Worm (Caenorhabditis elegans) whole organism, early embryonic: ENCODE results near the gene dyc-1.
A peak's percentile ranks its signal among the peaks of the same experiment; 100 is the strongest.

Source experiments
- B0310.2 ChIP-seq: sonication (generic microtip); optimal IDR thresholded peaks from 2 replicates; lab custom pipeline; 2016; ENCODE audit warnings: mild to moderate bottlenecking, missing genetic modification characterization, missing compliant biosample characterization
- F13C5.2 ChIP-seq: sonication (generic microtip); optimal IDR thresholded peaks from 2 replicates; lab custom pipeline; 2017; ENCODE audit warnings: mild to moderate bottlenecking, missing genetic modification characterization, inconsistent platforms, missing compliant biosample characterization
- aly-1 ChIP-seq: sonication (generic microtip); optimal IDR thresholded peaks from 2 replicates; lab custom pipeline; 2016; ENCODE audit warnings: missing genetic modification characterization, missing compliant biosample characterization
- ama-1 ChIP-seq: fragments of 150-350 bp; optimal IDR thresholded peaks from 2 replicates; lab custom pipeline; 2014
- ceh-13 ChIP-seq: fragments of 200-800 bp; sonication (Bioruptor generic); optimal IDR thresholded peaks from 2 replicates; lab custom pipeline; 2018; ENCODE audit warnings: mild to moderate bottlenecking, missing genetic modification characterization, missing compliant biosample characterization
- ceh-36 ChIP-seq: sonication (generic microtip); optimal IDR thresholded peaks from 2 replicates; lab custom pipeline; 2016; ENCODE audit warnings: missing genetic modification characterization, inconsistent platforms, missing compliant biosample characterization
- ets-7 ChIP-seq: sonication (generic microtip); optimal IDR thresholded peaks from 2 replicates; lab custom pipeline; 2016; ENCODE audit warnings: missing genotype, missing genetic modification characterization, missing compliant biosample characterization
- flt-1 ChIP-seq: fragments of 200-800 bp; sonication (Bioruptor generic); IDR thresholded peaks from 2 replicates; pipeline ENCODE4 v1.3.6; 2022; ENCODE audit warnings: missing genetic modification characterization, missing compliant biosample characterization
- hmbx-1 ChIP-seq: sonication (generic microtip); optimal IDR thresholded peaks from 2 replicates; lab custom pipeline; 2016; ENCODE audit warnings: mild to moderate bottlenecking, missing genetic modification characterization, missing compliant biosample characterization
- hmg-4 ChIP-seq: fragments of 200-800 bp; sonication (Bioruptor generic); optimal IDR thresholded peaks from 2 replicates; lab custom pipeline; 2018; ENCODE audit warnings: mild to moderate bottlenecking, missing genetic modification characterization, missing compliant biosample characterization
- hnd-1 ChIP-seq: sonication (generic microtip); optimal IDR thresholded peaks from 2 replicates; lab custom pipeline; 2016; ENCODE audit warnings: missing genetic modification characterization, missing compliant biosample characterization
- pes-1 ChIP-seq: fragments of 200-800 bp; sonication (Bioruptor generic); IDR thresholded peaks from 2 replicates; pipeline ENCODE4 v1.3.6; 2022; ENCODE audit warnings: missing genetic modification reagents, missing genetic modification characterization, missing compliant biosample characterization
- scrt-1 ChIP-seq: fragments of 200-800 bp; sonication (Bioruptor generic); IDR thresholded peaks from 2 replicates; pipeline ENCODE4 v1.3.6; 2022; ENCODE audit warnings: missing genetic modification characterization, missing compliant biosample characterization
- sea-1 ChIP-seq: fragments of 200-800 bp; sonication (Bioruptor generic); conservative IDR thresholded peaks from 2 replicates; pipeline ENCODE4 v1.3.6; 2022; ENCODE audit warnings: missing genetic modification characterization, missing compliant biosample characterization
- tbx-11 ChIP-seq: fragments of 200-800 bp; sonication (Bioruptor generic); IDR thresholded peaks from 2 replicates; pipeline ENCODE4 v1.3.6; 2022; ENCODE audit warnings: missing genetic modification characterization, missing compliant biosample characterization
- tbx-37 ChIP-seq: fragments of 200-800 bp; sonication (Bioruptor generic); conservative IDR thresholded peaks from 2 replicates; pipeline ENCODE4 v1.3.6; 2022; ENCODE audit warnings: missing genetic modification reagents, missing genetic modification characterization, missing compliant biosample characterization
- tra-4 ChIP-seq: sonication (generic microtip); optimal IDR thresholded peaks from 2 replicates; lab custom pipeline; 2017; ENCODE audit warnings: missing genetic modification characterization, missing compliant biosample characterization

Gene dyc-1

DNA sequence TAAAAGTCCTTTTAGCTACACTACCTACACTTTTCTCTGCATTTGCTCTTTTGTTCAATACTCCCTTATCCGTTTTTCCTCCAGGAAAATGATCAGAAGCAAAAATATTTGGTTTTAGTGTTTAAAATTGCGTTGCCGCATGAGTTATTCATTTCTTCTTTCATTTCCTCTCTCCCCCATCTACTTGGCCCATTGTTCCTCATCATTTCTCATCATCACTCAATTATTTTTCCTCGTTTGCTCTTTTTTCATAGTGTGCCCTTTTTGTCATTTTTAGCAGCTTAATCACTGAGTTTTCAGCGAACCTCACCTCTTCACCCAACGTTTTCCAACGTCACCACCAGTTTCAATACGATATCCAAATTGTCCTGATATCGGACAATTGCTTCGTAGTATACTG is at the start of gene dyc-1:
Gene dyc-1 (plus strand): TSS at position 301 of the 400 bp plus-strand sequence.
- no peak for TF ChIP-seq tbx-11 (GFP tag; lab: Robert Waterston, UW)
- no peak for TF ChIP-seq F13C5.2 (tag; lab: Kevin White, UChicago)
- no peak for TF ChIP-seq sea-1 (GFP tag; lab: Robert Waterston, UW)
- no peak for TF ChIP-seq ets-7 (tag; lab: Kevin White, UChicago)
- TF ChIP-seq tbx-37: no peak

- peak; percentile 5 for TF ChIP-seq ceh-36 (tag; lab: Kevin White, UChicago)
- TF ChIP-seq hmbx-1 (tag; lab: Kevin White, UChicago): no peak
Observed at ce11 chrX:14000198-14000748, 49.1 kb upstream of the dyc-1 start.

- TF ChIP-seq tbx-37: no peak
- TF ChIP-seq scrt-1 (GFP tag; lab: Robert Waterston, UW): no peak
- TF ChIP-seq ets-7 (tag; lab: Kevin White, UChicago): no peak
- TF ChIP-seq hmg-4: no peak
- TF ChIP-seq B0310.2 (tag; lab: Kevin White, UChicago): no peak
- TF ChIP-seq hnd-1: no peak
- no peak for TF ChIP-seq aly-1 (tag; lab: Kevin White, UChicago)
- TF ChIP-seq hmbx-1 (tag; lab: Kevin White, UChicago): no peak
- TF ChIP-seq tbx-11 (GFP tag; lab: Robert Waterston, UW): no peak
- no peak for TF ChIP-seq pes-1 (GFP tag; lab: Robert Waterston, UW)
- no peak for TF ChIP-seq ama-1
- no peak for TF ChIP-seq F13C5.2 (tag; lab: Kevin White, UChicago)
- TF ChIP-seq ceh-36 (tag; lab: Kevin White, UChicago): no peak
- TF ChIP-seq sea-1 (GFP tag; lab: Robert Waterston, UW): no peak
Observed at ce11 chrX:14001494-14001974, 47.8 kb upstream of the dyc-1 start, which contains the start of gene cytb-5.1. TSS of gene cytb-5.1 (plus strand) at chrX:14001924.

DNA sequence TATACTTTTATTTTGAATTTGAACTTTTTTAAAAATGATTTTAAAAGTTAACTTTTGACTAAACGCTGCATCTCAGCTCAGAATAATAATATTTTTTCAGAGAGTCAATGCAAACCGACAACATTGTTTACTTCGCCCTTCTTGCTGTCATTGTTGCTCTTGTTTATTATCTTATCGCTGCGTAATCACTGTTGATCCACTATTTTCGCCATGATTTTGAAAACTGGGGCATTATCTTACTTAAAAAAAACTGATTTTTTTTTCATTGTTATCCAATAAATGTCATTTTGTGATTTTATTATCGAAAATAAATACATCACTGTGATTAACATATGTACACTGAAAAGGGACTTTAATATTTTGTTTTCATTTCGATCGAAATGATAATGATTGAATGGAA is 46.6 kb upstream of the dyc-1 start:
- TF ChIP-seq B0310.2 (tag; lab: Kevin White, UChicago) (no peak), aly-1 (tag; lab: Kevin White, UChicago) (no peak), hnd-1 (no peak), tra-4 (tag; lab: Kevin White, UChicago) (no peak), ets-7 (tag; lab: Kevin White, UChicago) (no peak), tbx-37 (no peak), hmg-4 (no peak), ama-1 (no peak)

ce11 chrX:14003538-14003937 is 45.8 kb upstream of the dyc-1 start:
- TF ChIP-seq sea-1 (GFP tag; lab: Robert Waterston, UW) (no peak), pes-1 (GFP tag; lab: Robert Waterston, UW) (no peak), aly-1 (tag; lab: Kevin White, UChicago) (no peak), ets-7 (tag; lab: Kevin White, UChicago) (no peak), hmbx-1 (tag; lab: Kevin White, UChicago) (no peak)

ce11 chrX:14008130-14008529 is 41.2 kb upstream of the dyc-1 start:
- TF ChIP-seq flt-1 (GFP tag; lab: Robert Waterston, UW) (no peak), ceh-36 (tag; lab: Kevin White, UChicago) (no peak), sea-1 (GFP tag; lab: Robert Waterston, UW) (no peak), aly-1 (tag; lab: Kevin White, UChicago) (no peak), hmg-4 (no peak), B0310.2 (tag; lab: Kevin White, UChicago) (no peak), hmbx-1 (tag; lab: Kevin White, UChicago) (no peak), ceh-13 (no peak), scrt-1 (GFP tag; lab: Robert Waterston, UW) (no peak), tra-4 (tag; lab: Kevin White, UChicago) (no peak), tbx-37 (no peak), hnd-1 (no peak), ets-7 (tag; lab: Kevin White, UChicago) (no peak), ama-1 (no peak), tbx-11 (GFP tag; lab: Robert Waterston, UW) (no peak)

ce11 chrX:14012417-14012816 is 36.9 kb upstream of the dyc-1 start, which contains the start of gene tbc-19:
TSS of gene tbc-19 (minus strand) at chrX:14012517.
- TF ChIP-seq hmg-4 (no peak), pes-1 (GFP tag; lab: Robert Waterston, UW) (no peak), ama-1 (no peak), hmbx-1 (tag; lab: Kevin White, UChicago) (no peak), tra-4 (tag; lab: Kevin White, UChicago) (no peak), ets-7 (tag; lab: Kevin White, UChicago) (no peak), sea-1 (GFP tag; lab: Robert Waterston, UW) (no peak), F13C5.2 (tag; lab: Kevin White, UChicago) (no peak), scrt-1 (GFP tag; lab: Robert Waterston, UW) (no peak), tbx-37 (no peak), ceh-13 (no peak), ceh-36 (tag; lab: Kevin White, UChicago) (no peak), flt-1 (GFP tag; lab: Robert Waterston, UW) (no peak), aly-1 (tag; lab: Kevin White, UChicago) (no peak), B0310.2 (tag; lab: Kevin White, UChicago) (no peak), hnd-1 (no peak)

- TF ChIP-seq tbx-37 (no peak), scrt-1 (GFP tag; lab: Robert Waterston, UW) (no peak), hnd-1 (no peak)
Observed at ce11 chrX:14015366-14015765, 34.0 kb upstream of the dyc-1 start, which contains the start of gene C04C11.25. TSS of gene C04C11.25 (minus strand) at chrX:14015466.
